Fruit fly (Drosophila melanogaster) Kc167 (cell line): Measurements from ENCODE around the gene nerfin-1.

ENCODE experiments used
- Myc ChIP-seq: fragments of >200 bp; optimal IDR thresholded peaks from 2 replicates; lab custom pipeline; 2017; ENCODE audit warnings: missing external identifiers
- Sin3A ChIP-seq: fragments of >200 bp; optimal IDR thresholded peaks from 2 replicates; lab custom pipeline; 2018; ENCODE audit warnings: missing external identifiers
- h ChIP-seq: fragments of >200 bp; optimal IDR thresholded peaks from 3 replicates; lab custom pipeline; 2018; ENCODE audit warnings: missing external identifiers
- insv ChIP-seq: fragments of >200 bp; optimal IDR thresholded peaks from 3 replicates; lab custom pipeline; 2018; ENCODE audit warnings: missing external identifiers
- psq ChIP-seq: fragments of >200 bp; optimal IDR thresholded peaks from 2 replicates; lab custom pipeline; 2017; ENCODE audit warnings: missing external identifiers
- ttk ChIP-seq: sonication (Bioruptor generic); optimal IDR thresholded peaks from 2 replicates; lab custom pipeline; 2017; ENCODE audit warnings: missing external identifiers

nerfin-1 gene

DNA sequence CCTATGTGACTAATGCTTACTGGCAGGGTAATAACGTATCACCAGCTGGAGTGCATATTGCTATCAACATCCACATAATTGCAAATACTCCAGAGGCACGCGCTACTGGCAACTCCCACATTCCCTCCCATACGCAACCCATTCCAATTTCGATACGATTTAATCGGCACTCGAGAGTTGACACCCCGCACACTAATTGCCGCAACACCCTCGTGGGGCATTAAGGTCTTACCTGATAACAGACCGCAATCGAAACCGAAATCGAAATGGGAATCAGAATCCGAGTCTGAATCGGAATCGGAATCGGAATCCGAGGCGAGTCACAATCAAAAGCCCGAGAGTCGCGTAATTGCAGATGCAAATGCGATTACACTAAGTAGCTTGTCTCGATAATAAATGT lies 49.7 kb downstream of the nerfin-1 start:
- TF ChIP-seq ttk (no peak), h (lab: Kevin White, UChicago) (no peak), insv (lab: Kevin White, UChicago) (no peak), Sin3A (lab: Kevin White, UChicago) (no peak), psq (lab: Kevin White, UChicago) (no peak), Myc (lab: Kevin White, UChicago) (no peak)

- TF ChIP-seq h (lab: Kevin White, UChicago), result no peak
- TF ChIP-seq Myc (lab: Kevin White, UChicago), result no peak
- TF ChIP-seq ttk, result no peak
Measured at dm6 chr3L:959188-959868, 50.4 kb downstream of the nerfin-1 start.

- TF ChIP-seq Sin3A (lab: Kevin White, UChicago), result no peak
- TF ChIP-seq insv (lab: Kevin White, UChicago), result no peak
- TF ChIP-seq psq (lab: Kevin White, UChicago), result no peak
- TF ChIP-seq Myc (lab: Kevin White, UChicago), result no peak
- TF ChIP-seq ttk, result no peak
- TF ChIP-seq h (lab: Kevin White, UChicago), result no peak
Measured at dm6 chr3L:959869-960378, 51.0 kb downstream of the nerfin-1 start.

DNA sequence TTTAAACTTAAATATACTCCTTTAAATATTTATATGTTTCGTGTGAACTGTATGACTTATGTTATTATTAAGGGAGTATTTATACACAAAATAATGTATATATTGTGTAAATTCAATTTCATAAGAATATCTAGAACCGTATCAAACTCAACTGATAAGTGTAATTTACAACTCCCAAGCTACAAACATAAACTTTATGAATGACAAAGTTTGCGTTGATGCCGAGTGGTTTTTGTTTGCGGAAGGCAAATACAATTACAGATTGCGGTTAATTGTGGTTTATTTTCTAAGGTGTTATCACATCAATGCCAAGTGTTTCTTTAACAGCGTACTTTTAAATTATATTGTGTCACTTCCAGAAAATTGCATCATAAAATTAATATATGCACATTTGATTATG lies 51.6 kb downstream of the nerfin-1 start:
- no peak for TF ChIP-seq psq (lab: Kevin White, UChicago)
- no peak for TF ChIP-seq Sin3A (lab: Kevin White, UChicago)
- no peak for TF ChIP-seq h (lab: Kevin White, UChicago)
- no peak for TF ChIP-seq insv (lab: Kevin White, UChicago)
- TF ChIP-seq Myc (lab: Kevin White, UChicago), result no peak
- TF ChIP-seq ttk, result no peak
